Fruit fly (Drosophila melanogaster) whole organism, embryonic: ENCODE measurements around the gene CG44405.
A peak's percentile ranks its signal among the peaks of the same experiment; 100 is the strongest.

ENCODE experiments used
- Ada2b ChIP-seq: fragments of 200-800 bp; sonication (Bioruptor generic); IDR thresholded peaks from 2 replicates; pipeline ENCODE4 v1.3.6; 2022; ENCODE audit warnings: missing biosample characterization, missing genetic modification characterization
- Bgb ChIP-seq: fragments of 200-800 bp; sonication (Bioruptor generic); IDR thresholded peaks from 2 replicates; pipeline ENCODE4 v1.3.6; 2022; ENCODE audit warnings: missing biosample characterization, missing genetic modification characterization; ENCODE audit not compliant: partially characterized antibody
- BtbVII ChIP-seq: fragments of 200-800 bp; sonication (Bioruptor generic); optimal IDR thresholded peaks from 3 replicates; lab custom pipeline; 2017; ENCODE audit warnings: missing biosample characterization, mild to moderate bottlenecking, missing genetic modification characterization
- C15 ChIP-seq: fragments of 200-800 bp; sonication (Bioruptor generic); IDR thresholded peaks from 3 replicates; pipeline ENCODE4 v1.3.6; 2022; ENCODE audit warnings: missing biosample characterization, missing genetic modification characterization
- CG10565 ChIP-seq: fragments of 200-800 bp; sonication (Bioruptor generic); optimal IDR thresholded peaks from 3 replicates; lab custom pipeline; 2016; ENCODE audit warnings: missing biosample characterization, mild to moderate bottlenecking, missing genetic modification characterization
- CG11093 ChIP-seq: fragments of 200-800 bp; sonication (Bioruptor generic); IDR thresholded peaks from 3 replicates; pipeline ENCODE4 v1.3.6; 2022; ENCODE audit warnings: missing biosample characterization, missing genetic modification characterization
- CG14014 ChIP-seq: fragments of 200-800 bp; sonication (Bioruptor generic); IDR thresholded peaks from 2 replicates; pipeline ENCODE4 v1.3.6; 2022; ENCODE audit warnings: missing biosample characterization, missing genetic modification characterization
- CG14965 ChIP-seq: fragments of 200-800 bp; sonication (Bioruptor generic); optimal IDR thresholded peaks from 2 replicates; lab custom pipeline; 2016; ENCODE audit warnings: missing biosample characterization, missing genetic modification characterization, borderline replicate concordance
- CG15601 ChIP-seq: fragments of 200-800 bp; sonication (Bioruptor generic); optimal IDR thresholded peaks from 3 replicates; lab custom pipeline; 2019; ENCODE audit warnings: missing biosample characterization, mild to moderate bottlenecking, missing genetic modification characterization, moderate library complexity
- CG16779 ChIP-seq: fragments of 200-800 bp; sonication (Bioruptor generic); IDR thresholded peaks from 2 replicates; pipeline ENCODE4 v1.3.6; 2022; ENCODE audit warnings: missing biosample characterization, missing genetic modification characterization
- CG16815 ChIP-seq: fragments of 200-800 bp; sonication (Bioruptor generic); optimal IDR thresholded peaks from 3 replicates; lab custom pipeline; 2017; ENCODE audit warnings: missing biosample characterization, mild to moderate bottlenecking, missing genetic modification characterization
- CG17186 ChIP-seq: fragments of 200-800 bp; sonication (Bioruptor generic); optimal IDR thresholded peaks from 3 replicates; lab custom pipeline; 2017; ENCODE audit warnings: missing biosample characterization, missing genetic modification reagents, missing genetic modification characterization
- CG2678 ChIP-seq: fragments of 200-800 bp; sonication (Bioruptor generic); optimal IDR thresholded peaks from 3 replicates; lab custom pipeline; 2019; ENCODE audit warnings: missing biosample characterization, mild to moderate bottlenecking, missing genetic modification characterization, moderate library complexity
- CG2712 ChIP-seq: fragments of 200-800 bp; optimal IDR thresholded peaks from 3 replicates; lab custom pipeline; 2019; ENCODE audit warnings: missing biosample characterization, mild to moderate bottlenecking, missing genetic modification characterization, moderate library complexity
- CG42726 ChIP-seq: fragments of 200-800 bp; sonication (Bioruptor generic); IDR thresholded peaks from 2 replicates; pipeline ENCODE4 v1.3.6; 2022; ENCODE audit warnings: missing biosample characterization, missing genetic modification characterization; ENCODE audit not compliant: partially characterized antibody
- CG43689 ChIP-seq: fragments of 200-800 bp; sonication (Bioruptor generic); IDR thresholded peaks from 2 replicates; pipeline ENCODE4 v1.3.6; 2022; ENCODE audit warnings: missing biosample characterization, missing genetic modification characterization
- CG4404 ChIP-seq: fragments of 200-800 bp; sonication (Bioruptor generic); IDR thresholded peaks from 2 replicates; pipeline ENCODE4 v1.3.6; 2022; ENCODE audit warnings: missing biosample characterization, missing genetic modification characterization
- CG4707 ChIP-seq: fragments of 200-800 bp; sonication (Bioruptor generic); optimal IDR thresholded peaks from 2 replicates; lab custom pipeline; 2018; ENCODE audit warnings: missing biosample characterization, mild to moderate bottlenecking, missing genetic modification characterization, moderate library complexity
- CG5953 ChIP-seq: fragments of 200-800 bp; sonication (Bioruptor generic); IDR thresholded peaks from 2 replicates; pipeline ENCODE4 v1.3.6; 2022; ENCODE audit warnings: missing biosample characterization, missing genetic modification characterization
- CG6254 ChIP-seq: fragments of 200-800 bp; sonication (Bioruptor generic); optimal IDR thresholded peaks from 3 replicates; lab custom pipeline; 2017; ENCODE audit warnings: mild to moderate bottlenecking, missing biosample characterization, missing genetic modification reagents, missing genetic modification characterization
- CG7372 ChIP-seq: fragments of 200-800 bp; sonication (Bioruptor generic); IDR thresholded peaks from 2 replicates; pipeline ENCODE4 v1.3.6; 2022; ENCODE audit warnings: missing biosample characterization, missing genetic modification characterization
- CG9437 ChIP-seq: fragments of 200-800 bp; sonication (Bioruptor generic); optimal IDR thresholded peaks from 2 replicates; lab custom pipeline; 2018; ENCODE audit warnings: missing biosample characterization, mild to moderate bottlenecking, missing genetic modification characterization
- CG9817 ChIP-seq: fragments of 200-800 bp; sonication (Bioruptor generic); optimal IDR thresholded peaks from 2 replicates; lab custom pipeline; 2018; ENCODE audit warnings: missing biosample characterization, mild to moderate bottlenecking, missing genetic modification characterization, moderate library complexity
- H15 ChIP-seq: fragments of 200-800 bp; sonication (Bioruptor generic); IDR thresholded peaks from 3 replicates; pipeline ENCODE4 v1.3.6; 2022; ENCODE audit warnings: missing biosample characterization, missing genetic modification characterization
- Hsf ChIP-seq: fragments of 200-800 bp; sonication (Bioruptor generic); optimal IDR thresholded peaks from 3 replicates; lab custom pipeline; 2016; ENCODE audit warnings: missing biosample characterization, missing genetic modification characterization
- Lim3 ChIP-seq: fragments of 200-800 bp; sonication (Bioruptor generic); IDR thresholded peaks from 2 replicates; pipeline ENCODE4 v1.3.6; 2022; ENCODE audit warnings: missing biosample characterization, missing genetic modification characterization
- NK7.1 ChIP-seq: fragments of 200-800 bp; sonication (Bioruptor generic); optimal IDR thresholded peaks from 3 replicates; lab custom pipeline; 2016; ENCODE audit warnings: missing biosample characterization, missing genetic modification characterization
- Nf-YA ChIP-seq: fragments of 200-800 bp; sonication (Bioruptor generic); IDR thresholded peaks from 2 replicates; pipeline ENCODE4 v1.3.6; 2022; ENCODE audit warnings: missing biosample characterization, missing genetic modification characterization
- Nf-YB ChIP-seq: fragments of 200-800 bp; sonication (Bioruptor generic); optimal IDR thresholded peaks from 3 replicates; lab custom pipeline; 2019; ENCODE audit warnings: missing biosample characterization, mild to moderate bottlenecking, missing genetic modification characterization, moderate library complexity
- Pdp1 ChIP-seq, 2 experiments: fragments of 200-800 bp; sonication (Bioruptor generic); optimal IDR thresholded peaks; 3 replicates each; lab custom pipeline; 2016; ENCODE audit warnings: missing biosample characterization in 2 of 2, missing genetic modification characterization in 2 of 2, mild to moderate bottlenecking in 1 of 2, moderate library complexity in 1 of 2
- Poxn ChIP-seq: fragments of 200-800 bp; sonication (Bioruptor generic); IDR thresholded peaks from 2 replicates; pipeline ENCODE4 v1.3.6; 2022; ENCODE audit warnings: missing biosample characterization, missing genetic modification characterization
- Side ChIP-seq: fragments of 200-800 bp; sonication (Bioruptor generic); optimal IDR thresholded peaks from 2 replicates; lab custom pipeline; 2016; ENCODE audit warnings: missing biosample characterization, missing genetic modification characterization
- ash1 ChIP-seq: fragments of 200-800 bp; sonication (Bioruptor generic); optimal IDR thresholded peaks from 2 replicates; lab custom pipeline; 2018; ENCODE audit warnings: missing biosample characterization, mild to moderate bottlenecking, missing genetic modification characterization
- chinmo ChIP-seq: fragments of 200-800 bp; sonication (Bioruptor generic); IDR thresholded peaks from 4 replicates; pipeline ENCODE4 v1.3.6; 2022; ENCODE audit warnings: missing biosample characterization, missing genetic modification characterization; ENCODE audit not compliant: partially characterized antibody
- crp ChIP-seq, 2 experiments: fragments of 200-800 bp; sonication (Bioruptor generic); optimal IDR thresholded peaks; 2 replicates in 1 of 2; 3 replicates in 1 of 2; lab custom pipeline; 2017; ENCODE audit warnings: missing biosample characterization in 2 of 2, missing genetic modification characterization in 2 of 2, mild to moderate bottlenecking in 1 of 2, moderate library complexity in 1 of 2
- dmrt99B ChIP-seq: fragments of 200-800 bp; sonication (Bioruptor generic); optimal IDR thresholded peaks from 2 replicates; lab custom pipeline; 2018; ENCODE audit warnings: missing biosample characterization, mild to moderate bottlenecking, missing genetic modification characterization, moderate library complexity
- ems ChIP-seq: fragments of 200-800 bp; sonication (Bioruptor generic); optimal IDR thresholded peaks from 3 replicates; lab custom pipeline; 2016; ENCODE audit warnings: missing biosample characterization, missing genetic modification characterization
- fd64A ChIP-seq: fragments of 200-800 bp; sonication (Bioruptor generic); optimal IDR thresholded peaks from 3 replicates; lab custom pipeline; 2018; ENCODE audit warnings: missing biosample characterization, mild to moderate bottlenecking, missing genetic modification characterization
- mld ChIP-seq: fragments of 200-800 bp; sonication (Bioruptor generic); IDR thresholded peaks from 3 replicates; pipeline ENCODE4 v1.3.6; 2022; ENCODE audit warnings: missing biosample characterization, missing genetic modification characterization; ENCODE audit not compliant: partially characterized antibody
- otp ChIP-seq: fragments of 200-800 bp; sonication (Bioruptor generic); IDR thresholded peaks from 3 replicates; pipeline ENCODE4, ENCODE4 v1.3.6; 2022; ENCODE audit warnings: missing biosample characterization, missing genetic modification characterization
- sim ChIP-seq: fragments of 200-800 bp; sonication (Bioruptor generic); IDR thresholded peaks from 2 replicates; pipeline ENCODE4 v1.3.6; 2022; ENCODE audit warnings: missing biosample characterization, missing genetic modification characterization
- sug ChIP-seq: fragments of 200-800 bp; optimal IDR thresholded peaks from 2 replicates; lab custom pipeline; 2019; ENCODE audit warnings: missing biosample characterization, mild to moderate bottlenecking, missing genetic modification characterization, moderate library complexity
- tio ChIP-seq: fragments of 200-800 bp; sonication (Bioruptor generic); optimal IDR thresholded peaks from 2 replicates; lab custom pipeline; 2017; ENCODE audit warnings: missing biosample characterization, missing genetic modification characterization, inconsistent platforms
- tna ChIP-seq: fragments of 200-800 bp; sonication (Bioruptor generic); IDR thresholded peaks from 2 replicates; pipeline ENCODE4 v1.3.6; 2022; ENCODE audit warnings: missing biosample characterization, missing genetic modification characterization; ENCODE audit not compliant: partially characterized antibody
- trh ChIP-seq: fragments of 200-800 bp; sonication (Bioruptor generic); optimal IDR thresholded peaks from 2 replicates; lab custom pipeline; 2016; ENCODE audit warnings: missing biosample characterization, missing genetic modification characterization
- ttk ChIP-seq: fragments of 200-800 bp; sonication (Bioruptor generic); IDR thresholded peaks from 2 replicates; pipeline ENCODE4 v2.1.2; 2022; ENCODE audit warnings: missing biosample characterization, missing genetic modification characterization
- tup ChIP-seq: fragments of 200-800 bp; sonication (Bioruptor generic); optimal IDR thresholded peaks from 2 replicates; lab custom pipeline; 2016; ENCODE audit warnings: missing biosample characterization, mild to moderate bottlenecking, missing genetic modification characterization, moderate library complexity
- zfh2 ChIP-seq: fragments of 200-800 bp; sonication (Bioruptor generic); optimal IDR thresholded peaks from 2 replicates; lab custom pipeline; 2016; ENCODE audit warnings: missing biosample characterization, missing genetic modification characterization

The CG44405 gene

dm6 chr2L:16325515-16326257 lies 16.4 kb downstream of the CG44405 start, which contains the start of gene cact (continued):
- TF ChIP-seq sug (tag; lab: Kevin White, UChicago), result peak; percentile 88
- peak; percentile 86 for TF ChIP-seq trh (GFP tag; lab: Kevin White, UChicago)
- no peak for TF ChIP-seq tna (GFP tag; lab: Robert Waterston, UW)
- TF ChIP-seq CG4404 (GFP tag; lab: Robert Waterston, UW), result peak; percentile 80
- no peak for TF ChIP-seq mld (GFP tag; lab: Robert Waterston, UW)
- peak; percentile 24; the same call in 1 of the 2 replicates for TF ChIP-seq CG5953 (GFP tag; lab: Robert Waterston, UW)
- TF ChIP-seq Lim3, result 0 out of 2 replicates have a peak, but pooled peaks have one; percentile 55
- TF ChIP-seq dmrt99B (tag; lab: Kevin White, UChicago), result peak; percentile 87
- TF ChIP-seq CG4707 (GFP tag; lab: Kevin White, UChicago), result no peak
- TF ChIP-seq Hsf (GFP tag; lab: Kevin White, UChicago), result peak; percentile 95
- peak; percentile 78 for TF ChIP-seq CG6254 (GFP tag; lab: Kevin White, UChicago)
- peak; percentile 89 for TF ChIP-seq tup (GFP tag; lab: Kevin White, UChicago)
- peak; percentile 85 for TF ChIP-seq NK7.1 (GFP tag; lab: Kevin White, UChicago)
- peak; percentile 56; the same call in 1 of the 2 replicates for TF ChIP-seq Poxn (GFP tag; lab: Robert Waterston, UW)
- TF ChIP-seq CG42726, result peak; percentile 45; the same call in 1 of the 2 replicates
- TF ChIP-seq CG9437 (GFP tag; lab: Kevin White, UChicago), result peak; percentile 79
- TF ChIP-seq CG11093 (GFP tag; lab: Robert Waterston, UW), result peak; percentile 77
- TF ChIP-seq fd64A (GFP tag; lab: Kevin White, UChicago), result no peak
- peak; percentile 90 for TF ChIP-seq ems
- peak; percentile 89 for TF ChIP-seq otp
- peak; percentile 92 for TF ChIP-seq CG9817 (tag; lab: Kevin White, UChicago)
- TF ChIP-seq ash1 (GFP tag; lab: Kevin White, UChicago), result no peak
- peak; percentile 76 for TF ChIP-seq sim (GFP tag; lab: Robert Waterston, UW)
- peak; percentile 88 for TF ChIP-seq CG16815 (GFP tag; lab: Kevin White, UChicago)
- TF ChIP-seq Ada2b (GFP tag; lab: Robert Waterston, UW), result peak; percentile 87
- TF ChIP-seq CG43689 (GFP tag; lab: Robert Waterston, UW), result no peak; the same call in none of the 2 replicates
- TF ChIP-seq CG2712 (tag; lab: Kevin White, UChicago), result peak; percentile 95
- peak; percentile 95 for TF ChIP-seq Side (GFP tag; lab: Kevin White, UChicago)
- peak; percentile 85 for TF ChIP-seq CG14014 (GFP tag; lab: Robert Waterston, UW)
- TF ChIP-seq Bgb (GFP tag; lab: Robert Waterston, UW), result peak; percentile 36; the same call in 1 of the 2 replicates
- TF ChIP-seq CG10565 (GFP tag; lab: Kevin White, UChicago), result peak; percentile 50
- TF ChIP-seq CG7372 (GFP tag; lab: Robert Waterston, UW), result peak; percentile 84
- peak; percentile 91 for TF ChIP-seq tio (GFP tag; lab: Kevin White, UChicago)
- TF ChIP-seq Pdp1 (GFP tag; optimal IDR thresholded peaks at IDR 0.05; lab: Kevin White, UChicago), result peak; percentile 92 to 94
- peak; percentile 68; the same call in 1 of the 2 replicates for TF ChIP-seq CG16779 (GFP tag; lab: Robert Waterston, UW)
- TF ChIP-seq Nf-YB (GFP tag; lab: Kevin White, UChicago), result peak; percentile 82
- peak; percentile 96 for TF ChIP-seq zfh2
- peak; percentile 93 for TF ChIP-seq CG2678 (tag; lab: Kevin White, UChicago)
- TF ChIP-seq CG15601 (tag; lab: Kevin White, UChicago), result peak; percentile 90
- peak; percentile 18 to 72 for TF ChIP-seq crp (GFP tag; optimal IDR thresholded peaks at IDR 0.05; lab: Kevin White, UChicago)
- peak; percentile 87 for TF ChIP-seq ttk
- TF ChIP-seq CG17186, result peak; percentile 73
- 0 out of 3 replicates have a peak, but pooled peaks have one; percentile 53 for TF ChIP-seq C15
- peak; percentile 72; the same call in 1 of the 2 replicates for TF ChIP-seq Nf-YA (GFP tag; lab: Robert Waterston, UW)
- TF ChIP-seq CG14965, result peak; percentile 44
- peak; percentile 92; the same call in 3 of the 4 replicates for TF ChIP-seq chinmo (GFP tag; lab: Robert Waterston, UW)
- peak; percentile 88 for TF ChIP-seq BtbVII (GFP tag; lab: Kevin White, UChicago)
- peak; percentile 88; the same call in 2 of the 3 replicates for TF ChIP-seq H15
